Fruit fly (Drosophila melanogaster): ENCODE data around the gene MESR3.

The MESR3 gene

dm6 chr2L:18621357-18622211, 4.5 kb downstream of the MESR3 start:
- no peak for TF ChIP-seq Vsx2 (GFP tag; optimal IDR thresholded peaks at IDR 0.05; ENCODE audit: partially characterized antibody)
- TF ChIP-seq brk (GFP tag; optimal IDR thresholded peaks at IDR 0.05): peak; percentile 81
- no peak for TF ChIP-seq usp (GFP tag; optimal IDR thresholded peaks at IDR 0.05)
- peak; percentile 18 to 85 for TF ChIP-seq foxo (GFP tag; optimal IDR thresholded peaks at IDR 0.05)
- peak; percentile 77 for TF ChIP-seq dmrt93B (GFP tag; optimal IDR thresholded peaks at IDR 0.05)
- peak; percentile 75 for TF ChIP-seq tai (GFP tag; optimal IDR thresholded peaks at IDR 0.05)
- TF ChIP-seq Abd-B (GFP tag; optimal IDR thresholded peaks at IDR 0.05): no peak
- TF ChIP-seq Dif (GFP tag; optimal IDR thresholded peaks at IDR 0.05; ENCODE audit: partially characterized antibody): no peak
- peak; percentile 84 for TF ChIP-seq br (GFP tag; optimal IDR thresholded peaks at IDR 0.05)
- peak; percentile 83 for TF ChIP-seq Jra (GFP tag; optimal IDR thresholded peaks at IDR 0.05)
- no peak for TF ChIP-seq pan (optimal IDR thresholded peaks at IDR 0.05)
- TF ChIP-seq Hr83 (GFP tag; optimal IDR thresholded peaks at IDR 0.05; ENCODE audit: poor library complexity, severe bottlenecking): peak; percentile 61
- peak; percentile 58 for TF ChIP-seq CG32264 (GFP tag; optimal IDR thresholded peaks at IDR 0.05)
- no peak for TF ChIP-seq jim (GFP tag; optimal IDR thresholded peaks at IDR 0.05)
- TF ChIP-seq h (GFP tag; optimal IDR thresholded peaks at IDR 0.05): peak; percentile 96
- TF ChIP-seq Myc (optimal IDR thresholded peaks at IDR 0.05): no peak
- TF ChIP-seq N (GFP tag; optimal IDR thresholded peaks at IDR 0.05): no peak
- peak; percentile 67 for TF ChIP-seq Rel (GFP tag; optimal IDR thresholded peaks at IDR 0.05)
- peak; percentile 41 for TF ChIP-seq Rel (tag; optimal IDR thresholded peaks at IDR 0.05)
- TF ChIP-seq Hr78 (GFP tag; optimal IDR thresholded peaks at IDR 0.05): no peak
- TF ChIP-seq psq (GFP tag; optimal IDR thresholded peaks at IDR 0.05): peak; percentile 87
- peak; percentile 94 for TF ChIP-seq rgr (GFP tag; optimal IDR thresholded peaks at IDR 0.05)
- peak; percentile 91 for TF ChIP-seq ey (GFP tag; optimal IDR thresholded peaks at IDR 0.05)
- peak; percentile 66 for TF ChIP-seq woc (GFP tag; optimal IDR thresholded peaks at IDR 0.05)
- peak; percentile 14 for TF ChIP-seq Dfd (GFP tag; optimal IDR thresholded peaks at IDR 0.05)
- peak; percentile 41 for TF ChIP-seq GATAd (GFP tag; optimal IDR thresholded peaks at IDR 0.05)
- TF ChIP-seq Sp1 (GFP tag; optimal IDR thresholded peaks at IDR 0.05): peak; percentile 83
- TF ChIP-seq OdsH (GFP tag; optimal IDR thresholded peaks at IDR 0.05): peak; percentile 95
- TF ChIP-seq lola (GFP tag; optimal IDR thresholded peaks at IDR 0.05): no peak
- TF ChIP-seq fru (GFP tag; optimal IDR thresholded peaks at IDR 0.05): peak; percentile 85
- TF ChIP-seq sage (GFP tag; optimal IDR thresholded peaks at IDR 0.05): peak; percentile 74
- TF ChIP-seq CG9705 (GFP tag; optimal IDR thresholded peaks at IDR 0.05): peak; percentile 47
- TF ChIP-seq dl (GFP tag; optimal IDR thresholded peaks at IDR 0.05; ENCODE audit: insufficient read depth in 1 of 2, partially characterized antibody in 2 of 2): no peak
- peak; percentile 73 for TF ChIP-seq dsf (GFP tag; optimal IDR thresholded peaks at IDR 0.05; ENCODE audit: borderline replicate concordance)
- TF ChIP-seq CrebA (GFP tag; optimal IDR thresholded peaks at IDR 0.05; ENCODE audit: borderline replicate concordance): peak; percentile 12
- TF ChIP-seq Mio (GFP tag; optimal IDR thresholded peaks at IDR 0.05): no peak
- peak; percentile 93 for TF ChIP-seq HLH106 (tag; optimal IDR thresholded peaks at IDR 0.05)
- peak; percentile 84 for TF ChIP-seq Hnf4 (GFP tag; optimal IDR thresholded peaks at IDR 0.05)
- TF ChIP-seq sv (GFP tag; optimal IDR thresholded peaks at IDR 0.05): peak; percentile 69

- TF ChIP-seq ey (GFP tag; optimal IDR thresholded peaks at IDR 0.05) (no peak), usp (GFP tag; optimal IDR thresholded peaks at IDR 0.05) (no peak), brk (GFP tag; optimal IDR thresholded peaks at IDR 0.05) (no peak), dmrt93B (GFP tag; optimal IDR thresholded peaks at IDR 0.05) (no peak), Vsx2 (GFP tag; optimal IDR thresholded peaks at IDR 0.05; ENCODE audit: partially characterized antibody) (no peak), Hr83 (GFP tag; optimal IDR thresholded peaks at IDR 0.05; ENCODE audit: poor library complexity, severe bottlenecking) (no peak), dl (GFP tag; optimal IDR thresholded peaks at IDR 0.05; ENCODE audit: insufficient read depth in 1 of 2, partially characterized antibody in 2 of 2) (no peak), pan (optimal IDR thresholded peaks at IDR 0.05) (no peak), tai (GFP tag; optimal IDR thresholded peaks at IDR 0.05) (no peak), CG32264 (GFP tag; optimal IDR thresholded peaks at IDR 0.05) (no peak), Myc (optimal IDR thresholded peaks at IDR 0.05) (no peak), jim (GFP tag; optimal IDR thresholded peaks at IDR 0.05) (no peak), fru (GFP tag; optimal IDR thresholded peaks at IDR 0.05) (no peak), OdsH (GFP tag; optimal IDR thresholded peaks at IDR 0.05) (no peak), sv (GFP tag; optimal IDR thresholded peaks at IDR 0.05) (no peak), CG9705 (GFP tag; optimal IDR thresholded peaks at IDR 0.05) (no peak), foxo (GFP tag; optimal IDR thresholded peaks at IDR 0.05) (no peak), rgr (GFP tag; optimal IDR thresholded peaks at IDR 0.05) (no peak), lola (GFP tag; optimal IDR thresholded peaks at IDR 0.05) (no peak), Dif (GFP tag; optimal IDR thresholded peaks at IDR 0.05; ENCODE audit: partially characterized antibody) (no peak)
Measured at dm6 chr2L:18623435-18623834, 6.4 kb downstream of the MESR3 start.

All from whole organism, wandering third instar larva.